Worm (Caenorhabditis elegans) whole organism, young adult: ENCODE measurements around the gene lips-17.

Experiments
- B0019.2 ChIP-seq: fragments of 200-800 bp; sonication (Bioruptor generic); conservative IDR thresholded peaks from 2 replicates; pipeline ENCODE4 v1.3.6; 2022; ENCODE audit warnings: missing genetic modification reagents, missing genetic modification characterization, missing compliant biosample characterization
- C17E4.6 ChIP-seq: fragments of 200-800 bp; sonication (Bioruptor generic); IDR thresholded peaks from 2 replicates; pipeline ENCODE4 v1.3.6; 2022; ENCODE audit warnings: missing genetic modification reagents, missing genetic modification characterization, missing compliant biosample characterization
- D2030.7 ChIP-seq: fragments of 200-800 bp; sonication (Bioruptor generic); IDR thresholded peaks from 2 replicates; pipeline ENCODE4 v1.3.6; 2022; ENCODE audit warnings: missing genetic modification reagents, missing genetic modification characterization, missing compliant biosample characterization
- F52B5.7 ChIP-seq: sonication (generic microtip); optimal IDR thresholded peaks from 2 replicates; lab custom pipeline; 2016; ENCODE audit warnings: mild to moderate bottlenecking, missing genetic modification characterization, missing compliant biosample characterization
- K11D2.4 ChIP-seq: fragments of 200-800 bp; sonication (Bioruptor generic); IDR thresholded peaks from 2 replicates; pipeline ENCODE4 v1.3.6; 2022; ENCODE audit warnings: missing genetic modification reagents, missing genetic modification characterization, missing compliant biosample characterization
- K12H6.12 ChIP-seq: fragments of 200-800 bp; sonication (Bioruptor generic); optimal IDR thresholded peaks from 2 replicates; lab custom pipeline; 2018; ENCODE audit warnings: mild to moderate bottlenecking, missing genetic modification characterization, missing compliant biosample characterization
- T07F8.4 ChIP-seq: sonication (generic microtip); optimal IDR thresholded peaks from 2 replicates; lab custom pipeline; 2016; ENCODE audit warnings: mild to moderate bottlenecking, missing genetic modification characterization, moderate library complexity, missing compliant biosample characterization
- Y53F4B.3 ChIP-seq: fragments of 200-800 bp; sonication (Bioruptor generic); IDR thresholded peaks from 2 replicates; pipeline ENCODE4 v1.3.6; 2022; ENCODE audit warnings: missing genetic modification reagents, missing genetic modification characterization, missing compliant biosample characterization
- Y79H2A.3 ChIP-seq: fragments of 200-800 bp; sonication (Bioruptor generic); conservative IDR thresholded peaks from 2 replicates; pipeline ENCODE4 v1.3.6; 2022; ENCODE audit warnings: missing genetic modification reagents, missing genetic modification characterization, missing compliant biosample characterization
- akir-1 ChIP-seq: fragments of 200-800 bp; sonication (Bioruptor generic); optimal IDR thresholded peaks from 2 replicates; lab custom pipeline; 2018; ENCODE audit warnings: mild to moderate bottlenecking, missing genetic modification characterization, moderate library complexity, missing compliant biosample characterization
- ama-1 ChIP-seq, 3 experiments: fragments of 150-350 bp in 1 of 3; sonication (generic microtip) in 2 of 3; optimal IDR thresholded peaks; 2 replicates each; lab custom pipeline; 2014 to 2018; ENCODE audit warnings: missing biosample characterization in 2 of 3, missing genetic modification characterization in 2 of 3, missing genetic modification reagents in 2 of 3
- attf-5 ChIP-seq: fragments of 200-800 bp; sonication (Bioruptor generic); optimal IDR thresholded peaks from 2 replicates; lab custom pipeline; 2018; ENCODE audit warnings: mild to moderate bottlenecking, missing genetic modification characterization, missing compliant biosample characterization
- cebp-2 ChIP-seq: fragments of 200-800 bp; sonication (Bioruptor generic); IDR thresholded peaks from 2 replicates; pipeline ENCODE4 v1.3.6; 2022; ENCODE audit warnings: missing genetic modification characterization, missing compliant biosample characterization
- ceh-100 ChIP-seq: fragments of 200-800 bp; sonication (Bioruptor generic); IDR thresholded peaks from 2 replicates; pipeline ENCODE4 v1.3.6; 2022; ENCODE audit warnings: missing genetic modification reagents, missing genetic modification characterization, missing compliant biosample characterization
- ceh-27 ChIP-seq: fragments of 200-800 bp; sonication (Bioruptor generic); optimal IDR thresholded peaks from 2 replicates; lab custom pipeline; 2018; ENCODE audit warnings: mild to moderate bottlenecking, missing genetic modification characterization, moderate library complexity, missing compliant biosample characterization
- ceh-79 ChIP-seq: sonication (generic microtip); optimal IDR thresholded peaks from 2 replicates; lab custom pipeline; 2017; ENCODE audit warnings: mild to moderate bottlenecking, missing genetic modification characterization, missing compliant biosample characterization
- die-1 ChIP-seq: sonication (generic microtip); optimal IDR thresholded peaks from 2 replicates; lab custom pipeline; 2016; ENCODE audit warnings: missing genotype, mild to moderate bottlenecking, missing genetic modification characterization, missing compliant biosample characterization
- efl-1 ChIP-seq: fragments of 150-350 bp; optimal IDR thresholded peaks from 2 replicates; lab custom pipeline; 2014; ENCODE audit warnings: missing biosample characterization, missing genetic modification reagents, missing genetic modification characterization
- gei-17 ChIP-seq: fragments of 200-800 bp; sonication (Bioruptor generic); optimal IDR thresholded peaks from 2 replicates; lab custom pipeline; 2018; ENCODE audit warnings: mild to moderate bottlenecking, missing genetic modification characterization, missing compliant biosample characterization
- hlh-12 ChIP-seq: sonication (generic microtip); optimal IDR thresholded peaks from 2 replicates; lab custom pipeline; 2016; ENCODE audit warnings: missing genetic modification characterization, missing compliant biosample characterization
- hmg-20 ChIP-seq: fragments of 200-800 bp; sonication (Bioruptor generic); IDR thresholded peaks from 2 replicates; pipeline ENCODE4 v1.3.6; 2022; ENCODE audit warnings: missing genetic modification reagents, missing genetic modification characterization, missing compliant biosample characterization
- let-526 ChIP-seq: fragments of 200-800 bp; sonication (Bioruptor generic); IDR thresholded peaks from 2 replicates; pipeline ENCODE4 v1.3.6; 2022; ENCODE audit warnings: missing genetic modification reagents, missing genetic modification characterization, missing compliant biosample characterization
- let-607 ChIP-seq, 2 experiments: fragments of 200-800 bp in 1 of 2; sonication (Bioruptor generic) in 1 of 2; sonication (generic microtip) in 1 of 2; optimal IDR thresholded peaks; 2 replicates each; lab custom pipeline; 2016 to 2018; ENCODE audit warnings: mild to moderate bottlenecking in 2 of 2, missing compliant biosample characterization in 2 of 2, missing genetic modification characterization in 2 of 2, moderate library complexity in 2 of 2, missing genotype in 1 of 2
- lin-54 ChIP-seq: fragments of 200-800 bp; sonication (Bioruptor generic); optimal IDR thresholded peaks from 2 replicates; lab custom pipeline; 2018; ENCODE audit warnings: mild to moderate bottlenecking, missing genetic modification characterization, missing compliant biosample characterization
- madf-8 ChIP-seq: fragments of 200-800 bp; sonication (Bioruptor generic); conservative IDR thresholded peaks from 2 replicates; pipeline ENCODE4 v1.3.6; 2022; ENCODE audit warnings: missing genetic modification reagents, missing genetic modification characterization, missing compliant biosample characterization
- mcd-1 ChIP-seq: fragments of 200-800 bp; sonication (Bioruptor generic); IDR thresholded peaks from 2 replicates; pipeline ENCODE4 v1.3.6; 2022; ENCODE audit warnings: missing genetic modification reagents, missing genetic modification characterization, missing compliant biosample characterization
- mxl-1 ChIP-seq: sonication (generic microtip); optimal IDR thresholded peaks from 2 replicates; lab custom pipeline; 2016; ENCODE audit warnings: missing genetic modification characterization, missing compliant biosample characterization
- nfyb-1 ChIP-seq: fragments of 200-800 bp; sonication (Bioruptor generic); IDR thresholded peaks from 2 replicates; pipeline ENCODE4 v1.3.6; 2022; ENCODE audit warnings: missing genetic modification reagents, missing genetic modification characterization, missing compliant biosample characterization
- pbrm-1 ChIP-seq: fragments of 200-800 bp; sonication (Bioruptor generic); IDR thresholded peaks from 2 replicates; pipeline ENCODE4 v1.3.6; 2022; ENCODE audit warnings: missing genetic modification reagents, missing genetic modification characterization, missing compliant biosample characterization
- pha-4 ChIP-seq: fragments of 150-350 bp; sonication (generic microtip); optimal IDR thresholded peaks from 2 replicates; lab custom pipeline; 2014; ENCODE audit warnings: missing biosample characterization, missing genetic modification reagents, missing genetic modification characterization
- rcor-1 ChIP-seq: fragments of 200-800 bp; sonication (Bioruptor generic); IDR thresholded peaks from 2 replicates; pipeline ENCODE4 v1.3.6; 2022; ENCODE audit warnings: missing genetic modification reagents, missing genetic modification characterization, missing compliant biosample characterization
- sdz-38 ChIP-seq: sonication (generic microtip); optimal IDR thresholded peaks from 2 replicates; lab custom pipeline; 2016; ENCODE audit warnings: missing genotype, missing genetic modification characterization, missing compliant biosample characterization
- tbx-9 ChIP-seq: sonication (generic microtip); optimal IDR thresholded peaks from 2 replicates; lab custom pipeline; 2016; ENCODE audit warnings: borderline replicate concordance, missing genetic modification characterization, inconsistent platforms, missing compliant biosample characterization
- ztf-3 ChIP-seq: fragments of 200-800 bp; sonication (Bioruptor generic); optimal IDR thresholded peaks from 2 replicates; lab custom pipeline; 2018; ENCODE audit warnings: mild to moderate bottlenecking, missing genetic modification characterization, missing compliant biosample characterization

The lips-17 gene

ce11 chrII:7570820-7571219, 37.2 kb upstream of the lips-17 start:
- TF ChIP-seq let-526 (GFP tag; lab: Robert Waterston, UW) = no peak
- TF ChIP-seq Y79H2A.3 (GFP tag; lab: Robert Waterston, UW) = no peak
- no peak for TF ChIP-seq Y53F4B.3 (GFP tag; lab: Robert Waterston, UW)
- TF ChIP-seq rcor-1 (GFP tag; lab: Robert Waterston, UW) = no peak
- no peak for TF ChIP-seq K11D2.4 (GFP tag; lab: Robert Waterston, UW)
- no peak for TF ChIP-seq D2030.7 (GFP tag; lab: Robert Waterston, UW)
- TF ChIP-seq tbx-9 (tag; lab: Kevin White, UChicago) = no peak
- TF ChIP-seq lin-54 (GFP tag; lab: Kevin White, UChicago) = no peak

- TF ChIP-seq attf-5 = no peak
- TF ChIP-seq F52B5.7 (tag; lab: Kevin White, UChicago) = no peak
- TF ChIP-seq D2030.7 (GFP tag; lab: Robert Waterston, UW) = no peak
- no peak for TF ChIP-seq pbrm-1 (GFP tag; lab: Robert Waterston, UW)
- TF ChIP-seq gei-17 = no peak
- no peak for TF ChIP-seq tbx-9 (tag; lab: Kevin White, UChicago)
- TF ChIP-seq mxl-1 (tag; lab: Kevin White, UChicago) = no peak
- no peak for TF ChIP-seq sdz-38 (tag; lab: Kevin White, UChicago)
- no peak for TF ChIP-seq mcd-1 (GFP tag; lab: Robert Waterston, UW)
- no peak for TF ChIP-seq ztf-3
- no peak for TF ChIP-seq ceh-79 (tag; lab: Kevin White, UChicago)
- TF ChIP-seq let-607 (tag; optimal IDR thresholded peaks at IDR 0.05; lab: Kevin White, UChicago) = no peak
Measured at ce11 chrII:7574143-7574542, 33.9 kb upstream of the lips-17 start, which contains the start of gene F35D2.2. F35D2.2 (plus strand) TSS chrII:7574443.

ce11 chrII:7575614-7576013, 32.4 kb upstream of the lips-17 start, which contains the start of gene F35D2.1:
F35D2.1 (plus strand) TSS chrII:7575914.
- TF ChIP-seq Y79H2A.3 (GFP tag; lab: Robert Waterston, UW) (no peak), ceh-27 (GFP tag; lab: Kevin White, UChicago) (no peak), die-1 (tag; lab: Kevin White, UChicago) (no peak), madf-8 (no peak), K12H6.12 (tag; lab: Kevin White, UChicago) (no peak), cebp-2 (GFP tag; lab: Robert Waterston, UW) (no peak), akir-1 (no peak), C17E4.6 (GFP tag; lab: Robert Waterston, UW) (no peak), pha-4 (no peak), gei-17 (no peak), nfyb-1 (GFP tag; lab: Robert Waterston, UW) (no peak)

ce11 chrII:7577412-7577811, 30.6 kb upstream of the lips-17 start, which contains the start of gene F35D2.6:
F35D2.6 (plus strand) TSS chrII:7577712.
- TF ChIP-seq nfyb-1 (GFP tag; lab: Robert Waterston, UW) (no peak), B0019.2 (GFP tag; lab: Robert Waterston, UW) (no peak), Y53F4B.3 (GFP tag; lab: Robert Waterston, UW) (no peak), T07F8.4 (tag; lab: Kevin White, UChicago) (no peak), efl-1 (no peak), ama-1 (optimal IDR thresholded peaks at IDR 0.05; lab: Kevin White, UChicago) (no peak), ama-1 (GFP tag; optimal IDR thresholded peaks at IDR 0.05; lab: Kevin White, UChicago) (no peak), hmg-20 (GFP tag; lab: Robert Waterston, UW) (no peak), hlh-12 (no peak), ceh-100 (GFP tag; lab: Robert Waterston, UW) (no peak), tbx-9 (tag; lab: Kevin White, UChicago) (no peak)
